Worm (Caenorhabditis elegans): ENCODE results near the gene gst-15.

- TF ChIP-seq unc-62 (GFP tag; optimal IDR thresholded peaks at IDR 0.05) (no peak), nhr-27 (tag; optimal IDR thresholded peaks at IDR 0.05) (no peak), ceh-58 (GFP tag; IDR thresholded peaks at IDR 0.05) (no peak), hlh-26 (GFP tag; conservative IDR thresholded peaks at IDR 0.05) (no peak), madf-10 (tag; optimal IDR thresholded peaks at IDR 0.05) (no peak)
Measured at ce11 chrII:13595279-13595678, 17.7 kb downstream of the gst-15 start.

Measured in whole organism, young adult.